Worm (Caenorhabditis elegans) whole organism, L1 larva: ENCODE results near the gene col-110.

ENCODE experiments used
- ama-1 ChIP-seq: fragments of 150-350 bp; optimal IDR thresholded peaks from 2 replicates; lab custom pipeline; 2014
- egl-27 ChIP-seq, 2 experiments: fragments of 150-350 bp in 1 of 2; sonication (generic microtip); optimal IDR thresholded peaks; 3 replicates each; lab custom pipeline; 2017 to 2018; ENCODE audit warnings: missing biosample characterization in 2 of 2, missing genetic modification characterization in 2 of 2, missing genetic modification reagents in 2 of 2
- lin-13 ChIP-seq: fragments of 150-350 bp; optimal IDR thresholded peaks from 2 replicates; lab custom pipeline; 2014; ENCODE audit warnings: missing biosample characterization, missing genetic modification reagents, missing genetic modification characterization
- lin-35 ChIP-seq, 2 experiments: fragments of 150-350 bp; optimal IDR thresholded peaks; 2 replicates each; lab custom pipeline; 2014; ENCODE audit warnings: missing biosample characterization in 2 of 2, missing genetic modification characterization in 2 of 2, missing genetic modification reagents in 2 of 2
- nhr-47 ChIP-seq: sonication (generic microtip); optimal IDR thresholded peaks from 2 replicates; lab custom pipeline; 2016; ENCODE audit warnings: mild to moderate bottlenecking, missing genetic modification characterization, moderate library complexity, missing compliant biosample characterization
- nhr-76 ChIP-seq: sonication (generic microtip); optimal IDR thresholded peaks from 2 replicates; lab custom pipeline; 2017; ENCODE audit warnings: missing biosample characterization, missing genetic modification characterization
- nhr-85 ChIP-seq: sonication (generic microtip); peaks from one replicate; lab custom pipeline; 2016; ENCODE audit warnings: missing genetic modification characterization, inconsistent platforms, missing compliant biosample characterization
- tbx-2 ChIP-seq: sonication (generic microtip); optimal IDR thresholded peaks from 2 replicates; lab custom pipeline; 2016; ENCODE audit warnings: missing genetic modification characterization, missing compliant biosample characterization
- unc-86 ChIP-seq: sonication (generic microtip); optimal IDR thresholded peaks from 2 replicates; lab custom pipeline; 2016; ENCODE audit warnings: missing genetic modification characterization, missing compliant biosample characterization
- unc-98 ChIP-seq: fragments of 200-800 bp; sonication (Bioruptor generic); IDR thresholded peaks from 2 replicates; pipeline ENCODE4 v1.3.6; 2022; ENCODE audit warnings: missing genetic modification characterization, missing compliant biosample characterization

- TF ChIP-seq unc-98 (GFP tag; lab: Robert Waterston, UW) (no peak), ama-1 (lab: Kevin White, UChicago) (no peak), lin-35 (GFP tag; optimal IDR thresholded peaks at IDR 0.05; lab: Kevin White, UChicago) (no peak), nhr-47 (tag; lab: Kevin White, UChicago) (no peak), tbx-2 (no peak), egl-27 (tag; optimal IDR thresholded peaks at IDR 0.05; lab: Kevin White, UChicago) (no peak), unc-86 (tag; lab: Kevin White, UChicago) (no peak), nhr-76 (tag; lab: Kevin White, UChicago) (no peak), nhr-85 (no peak), lin-13 (GFP tag; lab: Kevin White, UChicago) (no peak)
These were observed 6.9 kb downstream of the col-110 start, which contains the start of gene F19C7.4 for ce11 chrIV:4602565-4602964.
